Fruit fly (Drosophila melanogaster) whole organism, prepupa: ENCODE measurements around the gene CG15258.
A peak's percentile ranks its signal among the peaks of the same experiment; 100 is the strongest.

ENCODE experiments used
- CG1621 ChIP-seq: fragments of 200-800 bp; sonication (Bioruptor generic); optimal IDR thresholded peaks from 3 replicates; lab custom pipeline; 2018; ENCODE audit warnings: missing biosample characterization, mild to moderate bottlenecking, missing genetic modification characterization
- CG6792 ChIP-seq: fragments of 200-800 bp; sonication (Bioruptor generic); optimal IDR thresholded peaks from 3 replicates; lab custom pipeline; 2016; ENCODE audit warnings: missing biosample characterization, missing genetic modification characterization
- Sox102F ChIP-seq: fragments of 200-800 bp; sonication (Bioruptor generic); optimal IDR thresholded peaks from 2 replicates; lab custom pipeline; 2016; ENCODE audit warnings: missing biosample characterization, mild to moderate bottlenecking, missing genetic modification characterization
- Sox15 ChIP-seq: fragments of 200-800 bp; sonication (Bioruptor generic); optimal IDR thresholded peaks from 3 replicates; lab custom pipeline; 2016; ENCODE audit warnings: missing biosample characterization, missing genetic modification characterization
- dac ChIP-seq: fragments of 200-800 bp; sonication (Bioruptor generic); optimal IDR thresholded peaks from 2 replicates; lab custom pipeline; 2017; ENCODE audit warnings: missing biosample characterization, mild to moderate bottlenecking, missing genetic modification characterization
- dsx ChIP-seq: fragments of 200-800 bp; optimal IDR thresholded peaks from 3 replicates; lab custom pipeline; 2019; ENCODE audit warnings: missing biosample characterization, mild to moderate bottlenecking, missing genetic modification characterization, moderate library complexity; ENCODE audit not compliant: poor library complexity, severe bottlenecking
- lz ChIP-seq: fragments of 200-800 bp; sonication (Bioruptor generic); optimal IDR thresholded peaks from 3 replicates; lab custom pipeline; 2016; ENCODE audit warnings: missing biosample characterization, missing genetic modification characterization

- TF ChIP-seq dac (GFP tag; lab: Kevin White, UChicago) (peak; percentile 76), dsx (GFP tag; lab: Kevin White, UChicago) (no peak), CG1621 (tag; lab: Kevin White, UChicago) (peak; percentile 58), lz (peak; percentile 35), CG6792 (GFP tag; lab: Kevin White, UChicago) (peak; percentile 56), Sox102F (GFP tag; lab: Kevin White, UChicago) (peak; percentile 7), Sox15 (peak; percentile 27)
Observed at dm6 chr2L:15392371-15392770, 30.9 kb upstream of the CG15258 start.
